Fruit fly (Drosophila melanogaster): ENCODE results near the gene Scsalpha2.

The Scsalpha2 gene

DNA sequence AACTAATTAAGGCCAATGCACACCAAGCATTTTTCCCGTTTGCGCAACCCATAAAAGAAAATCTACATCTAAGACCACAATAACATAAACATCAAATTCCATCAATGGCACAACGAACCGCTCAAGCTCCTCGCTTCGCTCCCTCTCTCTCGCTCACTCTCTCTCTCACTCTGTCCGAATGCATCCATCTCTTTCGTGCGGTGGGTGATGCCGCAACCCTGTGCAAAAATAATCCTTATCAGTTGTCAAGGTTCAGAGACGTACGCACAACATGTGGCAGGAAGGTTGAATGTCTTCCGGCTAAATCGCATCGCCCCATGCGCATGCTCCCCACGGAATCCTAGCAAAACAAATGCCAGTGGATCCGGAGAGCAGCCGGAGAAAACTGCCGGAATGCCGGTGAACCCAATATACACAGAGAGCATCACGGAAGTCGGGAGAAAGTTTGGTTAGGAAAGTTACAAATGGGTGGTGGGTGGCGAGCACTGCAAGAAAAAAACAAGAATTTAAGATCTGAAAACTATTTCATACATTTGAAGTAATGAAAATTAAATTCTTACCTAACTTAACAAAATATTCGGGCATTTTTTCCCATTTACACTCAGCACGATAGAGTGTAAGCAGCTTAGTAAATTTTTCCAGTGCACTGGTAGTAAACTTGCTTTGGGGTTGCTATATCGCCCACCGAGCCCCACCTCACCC is 36.0 kb upstream of the Scsalpha2 start (continued):
- TF ChIP-seq Stat92E (GFP tag; optimal IDR thresholded peaks at IDR 0.05) (no peak), Sin3A (optimal IDR thresholded peaks at IDR 0.05) (no peak), CG17328 (GFP tag; IDR thresholded peaks at IDR 0.05) (peak; percentile 93), pita (GFP tag; optimal IDR thresholded peaks at IDR 0.05) (no peak), MTF-1 (GFP tag; optimal IDR thresholded peaks at IDR 0.05; ENCODE audit: borderline replicate concordance) (peak; percentile 79), Ets97D (GFP tag; optimal IDR thresholded peaks at IDR 0.05) (peak; percentile 57), CG3065 (GFP tag; optimal IDR thresholded peaks at IDR 0.05) (peak; percentile 47), CG12236 (GFP tag; optimal IDR thresholded peaks at IDR 0.05) (peak; percentile 55), mirr (GFP tag; optimal IDR thresholded peaks at IDR 0.05) (peak; percentile 84), cad (GFP tag; optimal IDR thresholded peaks at IDR 0.05) (no peak), CG14050 (GFP tag; IDR thresholded peaks at IDR 0.05) (peak; percentile 92), CG1529 (GFP tag; optimal IDR thresholded peaks at IDR 0.05) (peak; percentile 85), CG2116 (GFP tag; optimal IDR thresholded peaks at IDR 0.05) (peak; percentile 48), Oaz (GFP tag; IDR thresholded peaks at IDR 0.05) (peak; percentile 92), CG5180 (GFP tag; optimal IDR thresholded peaks at IDR 0.05) (peak; percentile 85), Hey (tag; optimal IDR thresholded peaks at IDR 0.05) (peak; percentile 78), CG12659 (GFP tag; optimal IDR thresholded peaks at IDR 0.05) (peak; percentile 96), CG18476 (GFP tag; optimal IDR thresholded peaks at IDR 0.05) (peak; percentile 77), cato (GFP tag; optimal IDR thresholded peaks at IDR 0.05; ENCODE audit: borderline replicate concordance) (peak; percentile 69), fu2 (GFP tag; optimal IDR thresholded peaks at IDR 0.05) (peak; percentile 86), CG4282 (GFP tag; optimal IDR thresholded peaks at IDR 0.05) (peak; percentile 80), crc (GFP tag; optimal IDR thresholded peaks at IDR 0.05) (peak; percentile 84), gcm (GFP tag; optimal IDR thresholded peaks at IDR 0.05) (peak; percentile 78), p53 (GFP tag; optimal IDR thresholded peaks at IDR 0.05) (peak; percentile 14), CG15073 (GFP tag; optimal IDR thresholded peaks at IDR 0.05) (peak; percentile 19), CG30403 (GFP tag; optimal IDR thresholded peaks at IDR 0.05) (peak; percentile 95), CG14441 (GFP tag; IDR thresholded peaks at IDR 0.05) (peak; percentile 96), ham (GFP tag; IDR thresholded peaks at IDR 0.05) (peak; percentile 79; the same call in 1 of the 2 replicates), CG9817 (tag; optimal IDR thresholded peaks at IDR 0.05) (peak; percentile 94), sens-2 (GFP tag; IDR thresholded peaks at IDR 0.05) (peak; percentile 86), chm (GFP tag; IDR thresholded peaks at IDR 0.05) (peak; percentile 90), NfI (GFP tag; optimal IDR thresholded peaks at IDR 0.05) (peak; percentile 95), fd3F (GFP tag; optimal IDR thresholded peaks at IDR 0.05) (peak; percentile 93), CG32767 (GFP tag; IDR thresholded peaks at IDR 0.05) (peak; percentile 92), mam (GFP tag; optimal IDR thresholded peaks at IDR 0.05) (peak; percentile 96), dimm (GFP tag; IDR thresholded peaks at IDR 0.05) (peak; percentile 90), NC2α (GFP tag; optimal IDR thresholded peaks at IDR 0.05) (peak; percentile 53), Antp (GFP tag; optimal IDR thresholded peaks at IDR 0.05) (peak; percentile 91), Nf-YA (GFP tag; IDR thresholded peaks at IDR 0.05) (peak; percentile 89), ash1 (GFP tag; optimal IDR thresholded peaks at IDR 0.05) (peak; percentile 42), oc (tag; optimal IDR thresholded peaks at IDR 0.05) (peak; percentile 90), CG6254 (GFP tag; optimal IDR thresholded peaks at IDR 0.05) (peak; percentile 76), dm (GFP tag; optimal IDR thresholded peaks at IDR 0.05) (peak; percentile 64), cas (GFP tag; IDR thresholded peaks at IDR 0.05) (peak; percentile 82), emc (GFP tag; optimal IDR thresholded peaks at IDR 0.05) (peak; percentile 74), CG2202 (tag; optimal IDR thresholded peaks at IDR 0.05) (peak; percentile 55), Mrtf (GFP tag; IDR thresholded peaks at IDR 0.05) (peak; percentile 92), CG6272 (GFP tag; IDR thresholded peaks at IDR 0.05) (peak; percentile 92), Sox102F (GFP tag; optimal IDR thresholded peaks at IDR 0.05) (peak; percentile 94), CG8765 (GFP tag; IDR thresholded peaks at IDR 0.05) (peak; percentile 82; the same call in 1 of the 2 replicates)

Data from whole organism, embryonic.